Fruit fly (Drosophila melanogaster) whole organism, embryonic: ENCODE data around the gene SecCl.

Experiments
- Adf1 ChIP-seq: fragments of 200-800 bp; sonication (Bioruptor generic); IDR thresholded peaks from 2 replicates; pipeline ENCODE4 v1.3.6; 2022; ENCODE audit warnings: missing biosample characterization, missing genetic modification characterization
- CG10321 ChIP-seq: fragments of 200-800 bp; sonication (Bioruptor generic); IDR thresholded peaks from 2 replicates; pipeline ENCODE4 v1.3.6; 2022; ENCODE audit warnings: missing biosample characterization, missing genetic modification characterization
- CG10431 ChIP-seq: fragments of 200-800 bp; sonication (Bioruptor generic); optimal IDR thresholded peaks from 3 replicates; lab custom pipeline; 2018; ENCODE audit warnings: missing biosample characterization, mild to moderate bottlenecking, missing genetic modification characterization
- CG12219 ChIP-seq: fragments of 200-800 bp; sonication (Bioruptor generic); optimal IDR thresholded peaks from 3 replicates; lab custom pipeline; 2018; ENCODE audit warnings: missing biosample characterization, mild to moderate bottlenecking, missing genetic modification characterization
- CG12391 ChIP-seq: fragments of 200-800 bp; sonication (Bioruptor generic); optimal IDR thresholded peaks from 3 replicates; lab custom pipeline; 2018; ENCODE audit warnings: missing biosample characterization, mild to moderate bottlenecking, missing genetic modification characterization, moderate library complexity
- CG12769 ChIP-seq: fragments of 200-800 bp; sonication (Bioruptor generic); optimal IDR thresholded peaks from 2 replicates; lab custom pipeline; 2019; ENCODE audit warnings: missing biosample characterization, mild to moderate bottlenecking, missing genetic modification characterization, moderate library complexity
- CG12942 ChIP-seq: fragments of 200-800 bp; sonication (Bioruptor generic); optimal IDR thresholded peaks from 3 replicates; lab custom pipeline; 2016; ENCODE audit warnings: missing biosample characterization, missing genetic modification characterization
- CG1529 ChIP-seq: fragments of 200-800 bp; sonication (Bioruptor generic); optimal IDR thresholded peaks from 3 replicates; lab custom pipeline; 2018; ENCODE audit warnings: missing biosample characterization, missing genetic modification characterization
- CG15696 ChIP-seq: fragments of 200-800 bp; sonication (Bioruptor generic); optimal IDR thresholded peaks from 2 replicates; lab custom pipeline; 2019; ENCODE audit warnings: missing biosample characterization, mild to moderate bottlenecking, missing genetic modification characterization, moderate library complexity
- CG1602 ChIP-seq: fragments of 200-800 bp; sonication (Bioruptor generic); optimal IDR thresholded peaks from 3 replicates; lab custom pipeline; 2016; ENCODE audit warnings: missing biosample characterization, missing genetic modification characterization
- CG18476 ChIP-seq: fragments of 200-800 bp; sonication (Bioruptor generic); optimal IDR thresholded peaks from 2 replicates; lab custom pipeline; 2016; ENCODE audit warnings: missing biosample characterization, mild to moderate bottlenecking, missing genetic modification characterization
- CG2889 ChIP-seq: fragments of 200-800 bp; sonication (Bioruptor generic); IDR thresholded peaks from 3 replicates; pipeline ENCODE4 v1.3.6; 2022; ENCODE audit warnings: missing biosample characterization, missing genetic modification characterization
- CG30431 ChIP-seq: fragments of 200-800 bp; sonication (Bioruptor generic); optimal IDR thresholded peaks from 2 replicates; lab custom pipeline; 2017; ENCODE audit warnings: missing biosample characterization, missing genetic modification characterization
- CG31224 ChIP-seq: fragments of 200-800 bp; sonication (Bioruptor generic); IDR thresholded peaks from 2 replicates; pipeline ENCODE4 v1.3.6; 2022; ENCODE audit warnings: missing biosample characterization, missing genetic modification characterization
- CG32767 ChIP-seq: fragments of 200-800 bp; sonication (Bioruptor generic); IDR thresholded peaks from 2 replicates; pipeline ENCODE4 v1.3.6; 2022; ENCODE audit warnings: missing biosample characterization, missing genetic modification characterization
- CG32772 ChIP-seq: fragments of 200-800 bp; sonication (Bioruptor generic); IDR thresholded peaks from 2 replicates; pipeline ENCODE4 v1.3.6; 2022; ENCODE audit warnings: missing biosample characterization, missing genetic modification characterization
- CG34224 ChIP-seq: fragments of 200-800 bp; sonication (Bioruptor generic); IDR thresholded peaks from 3 replicates; pipeline ENCODE4 v1.3.6; 2022; ENCODE audit warnings: missing biosample characterization, missing genetic modification characterization; ENCODE audit not compliant: partially characterized antibody
- CG4404 ChIP-seq: fragments of 200-800 bp; sonication (Bioruptor generic); IDR thresholded peaks from 2 replicates; pipeline ENCODE4 v1.3.6; 2022; ENCODE audit warnings: missing biosample characterization, missing genetic modification characterization
- CG7372 ChIP-seq: fragments of 200-800 bp; sonication (Bioruptor generic); IDR thresholded peaks from 2 replicates; pipeline ENCODE4 v1.3.6; 2022; ENCODE audit warnings: missing biosample characterization, missing genetic modification characterization
- CG7963 ChIP-seq: fragments of 200-800 bp; sonication (Bioruptor generic); IDR thresholded peaks from 3 replicates; pipeline ENCODE4 v1.3.6; 2022; ENCODE audit warnings: missing biosample characterization, missing genetic modification characterization; ENCODE audit not compliant: partially characterized antibody
- CG7987 ChIP-seq: fragments of 200-800 bp; sonication (Bioruptor generic); optimal IDR thresholded peaks from 2 replicates; lab custom pipeline; 2018; ENCODE audit warnings: missing biosample characterization, mild to moderate bottlenecking, missing genetic modification characterization, moderate library complexity
- CG8281 ChIP-seq: fragments of 200-800 bp; sonication (Bioruptor generic); optimal IDR thresholded peaks from 2 replicates; lab custom pipeline; 2018; ENCODE audit warnings: missing biosample characterization, mild to moderate bottlenecking, missing genetic modification characterization, moderate library complexity
- CG9817 ChIP-seq: fragments of 200-800 bp; sonication (Bioruptor generic); optimal IDR thresholded peaks from 2 replicates; lab custom pipeline; 2018; ENCODE audit warnings: missing biosample characterization, mild to moderate bottlenecking, missing genetic modification characterization, moderate library complexity
- CG9876 ChIP-seq: fragments of 200-800 bp; sonication (Bioruptor generic); optimal IDR thresholded peaks from 2 replicates; lab custom pipeline; 2016; ENCODE audit warnings: missing biosample characterization, missing genetic modification characterization
- Dfd ChIP-seq, 2 experiments: fragments of >200 bp; optimal IDR thresholded peaks; 2 replicates each; lab custom pipeline; 2017; ENCODE audit warnings: missing biosample characterization in 2 of 2, missing genetic modification characterization in 2 of 2
- Dll ChIP-seq: fragments of 200-800 bp; sonication (Bioruptor generic); IDR thresholded peaks from 4 replicates; pipeline ENCODE4 v1.3.6; 2022; ENCODE audit warnings: missing biosample characterization, missing genetic modification characterization; ENCODE audit not compliant: partially characterized antibody
- Hr3 ChIP-seq: fragments of 200-800 bp; sonication (Bioruptor generic); optimal IDR thresholded peaks from 3 replicates; lab custom pipeline; 2016; ENCODE audit warnings: missing biosample characterization, missing genetic modification characterization
- Jarid2 ChIP-seq: fragments of 200-800 bp; sonication (Bioruptor generic); optimal IDR thresholded peaks from 3 replicates; lab custom pipeline; 2017; ENCODE audit warnings: mild to moderate bottlenecking, missing biosample characterization, missing genetic modification reagents, missing genetic modification characterization
- NC2β ChIP-seq: fragments of 200-800 bp; sonication (Bioruptor generic); optimal IDR thresholded peaks from 2 replicates; lab custom pipeline; 2016; ENCODE audit warnings: missing biosample characterization, missing genetic modification characterization
- PHDP ChIP-seq: fragments of 200-800 bp; sonication (Bioruptor generic); optimal IDR thresholded peaks from 3 replicates; lab custom pipeline; 2018; ENCODE audit warnings: missing biosample characterization, mild to moderate bottlenecking, missing genetic modification characterization, moderate library complexity
- Poxn ChIP-seq: fragments of 200-800 bp; sonication (Bioruptor generic); IDR thresholded peaks from 2 replicates; pipeline ENCODE4 v1.3.6; 2022; ENCODE audit warnings: missing biosample characterization, missing genetic modification characterization
- Ptx1 ChIP-seq: fragments of 200-800 bp; sonication (Bioruptor generic); IDR thresholded peaks from 2 replicates; pipeline ENCODE4 v1.3.6; 2022; ENCODE audit warnings: missing biosample characterization, missing genetic modification characterization
- ac ChIP-seq: fragments of 200-800 bp; sonication (Bioruptor generic); optimal IDR thresholded peaks from 3 replicates; lab custom pipeline; 2017; ENCODE audit warnings: missing biosample characterization, mild to moderate bottlenecking, missing genetic modification characterization
- bcd ChIP-seq: fragments of 200-800 bp; sonication (Bioruptor generic); optimal IDR thresholded peaks from 2 replicates; lab custom pipeline; 2017; ENCODE audit warnings: missing biosample characterization, mild to moderate bottlenecking, missing genetic modification characterization
- bigmax ChIP-seq: fragments of 200-800 bp; sonication (Bioruptor generic); optimal IDR thresholded peaks from 2 replicates; lab custom pipeline; 2018; ENCODE audit warnings: missing biosample characterization, mild to moderate bottlenecking, missing genetic modification characterization
- bowl ChIP-seq: fragments of 200-800 bp; sonication (Bioruptor generic); IDR thresholded peaks from 2 replicates; pipeline ENCODE4 v1.3.6; 2022; ENCODE audit warnings: missing biosample characterization, missing genetic modification characterization
- cad ChIP-seq: fragments of >200 bp; optimal IDR thresholded peaks from 2 replicates; lab custom pipeline; 2017; ENCODE audit warnings: missing biosample characterization, missing genetic modification characterization
- caup ChIP-seq: fragments of 200-800 bp; sonication (Bioruptor generic); optimal IDR thresholded peaks from 3 replicates; lab custom pipeline; 2017; ENCODE audit warnings: missing biosample characterization, mild to moderate bottlenecking, missing genetic modification characterization, moderate library complexity; ENCODE audit not compliant: severe bottlenecking
- cg ChIP-seq: fragments of 200-800 bp; sonication (Bioruptor generic); optimal IDR thresholded peaks from 3 replicates; lab custom pipeline; 2019; ENCODE audit warnings: missing biosample characterization, mild to moderate bottlenecking, missing genetic modification characterization, moderate library complexity
- chif ChIP-seq, 2 experiments: fragments of 200-800 bp; sonication (Bioruptor generic); optimal IDR thresholded peaks; 3 replicates each; lab custom pipeline; 2016; ENCODE audit warnings: missing biosample characterization in 2 of 2, missing genetic modification characterization in 2 of 2
- jigr1 ChIP-seq: fragments of 200-800 bp; sonication (Bioruptor generic); IDR thresholded peaks from 3 replicates; pipeline ENCODE4 v1.3.6; 2022; ENCODE audit warnings: missing biosample characterization, missing genetic modification characterization
- kay ChIP-seq: fragments of 200-800 bp; sonication (Bioruptor generic); optimal IDR thresholded peaks from 2 replicates; lab custom pipeline; 2016; ENCODE audit warnings: missing biosample characterization, missing genetic modification characterization
- odd ChIP-seq: fragments of 200-800 bp; sonication (Bioruptor generic); optimal IDR thresholded peaks from 2 replicates; lab custom pipeline; 2017; ENCODE audit warnings: missing biosample characterization, mild to moderate bottlenecking, missing genetic modification characterization
- prd ChIP-seq, 3 experiments: fragments of >200 bp in 2 of 3; fragments of 200-800 bp in 1 of 3; sonication (Bioruptor generic) in 1 of 3; optimal IDR thresholded peaks in 2 of 3; IDR thresholded peaks in 1 of 3; 2 replicates in 2 of 3; 3 replicates in 1 of 3; pipeline versions ENCODE4 v1.3.6 to Lab custom; 2017 to 2022; ENCODE audit warnings: missing biosample characterization in 1 of 3, missing genetic modification characterization in 1 of 3
- repo ChIP-seq: fragments of 200-800 bp; sonication (Bioruptor generic); optimal IDR thresholded peaks from 2 replicates; lab custom pipeline; 2016; ENCODE audit warnings: missing biosample characterization, missing genetic modification characterization
- sens ChIP-seq: fragments of 200-800 bp; sonication (Bioruptor generic); peaks from one replicate; lab custom pipeline; 2016; ENCODE audit warnings: missing biosample characterization, missing genetic modification characterization
- slp2 ChIP-seq: fragments of 200-800 bp; sonication (Bioruptor generic); optimal IDR thresholded peaks from 2 replicates; lab custom pipeline; 2016; ENCODE audit warnings: missing biosample characterization, missing genetic modification characterization
- tap ChIP-seq: fragments of 200-800 bp; optimal IDR thresholded peaks from 3 replicates; lab custom pipeline; 2019; ENCODE audit warnings: missing biosample characterization, mild to moderate bottlenecking, missing genetic modification characterization, moderate library complexity
- tup ChIP-seq: fragments of 200-800 bp; sonication (Bioruptor generic); optimal IDR thresholded peaks from 2 replicates; lab custom pipeline; 2016; ENCODE audit warnings: missing biosample characterization, mild to moderate bottlenecking, missing genetic modification characterization, moderate library complexity
- yki ChIP-seq: fragments of >200 bp; optimal IDR thresholded peaks from 3 replicates; lab custom pipeline; 2018

The SecCl gene

dm6 chr3L:17495266-17495961 is 25.5 kb downstream of the SecCl start (continued):
- TF ChIP-seq NC2β (GFP tag; lab: Kevin White, UChicago) (no peak), CG1529 (peak; percentile 10), CG32767 (GFP tag; lab: Robert Waterston, UW) (no peak), cad (no peak), cg (GFP tag; lab: Kevin White, UChicago) (peak; percentile 71), tap (no peak), chif (GFP tag; optimal IDR thresholded peaks at IDR 0.05; lab: Kevin White, UChicago) (peak; percentile 0 to 36), CG12942 (GFP tag; lab: Kevin White, UChicago) (no peak), Dfd (GFP tag; optimal IDR thresholded peaks at IDR 0.05; lab: Kevin White, UChicago) (no peak), CG7987 (GFP tag; lab: Kevin White, UChicago) (no peak), PHDP (tag; lab: Kevin White, UChicago) (peak; percentile 37), CG30431 (GFP tag; lab: Kevin White, UChicago) (peak; percentile 20), Adf1 (no peak), sens (GFP tag; lab: Kevin White, UChicago) (peak; percentile 89), CG10321 (GFP tag; lab: Robert Waterston, UW) (no peak), ac (GFP tag; lab: Kevin White, UChicago) (no peak), prd (optimal IDR thresholded peaks at IDR 0.05; lab: Kevin White, UChicago) (no peak), prd (GFP tag; IDR thresholded peaks at IDR 0.05; lab: Robert Waterston, UW) (0 out of 3 replicates have a peak, but pooled peaks have one; percentile 28), Dll (GFP tag; lab: Robert Waterston, UW) (no peak), odd (no peak), CG31224 (GFP tag; lab: Robert Waterston, UW) (no peak), bowl (GFP tag; lab: Robert Waterston, UW) (no peak), jigr1 (GFP tag; lab: Robert Waterston, UW) (no peak), CG2889 (GFP tag; lab: Robert Waterston, UW) (no peak), CG34224 (GFP tag; lab: Robert Waterston, UW) (no peak), CG18476 (GFP tag; lab: Kevin White, UChicago) (no peak), bigmax (GFP tag; lab: Kevin White, UChicago) (no peak), CG9876 (GFP tag; lab: Kevin White, UChicago) (no peak), Ptx1 (GFP tag; lab: Robert Waterston, UW) (peak; percentile 29; the same call in 1 of the 2 replicates), CG12391 (tag; lab: Kevin White, UChicago) (peak; percentile 52), CG7372 (GFP tag; lab: Robert Waterston, UW) (no peak), Poxn (GFP tag; lab: Robert Waterston, UW) (no peak), CG9817 (no peak), tup (GFP tag; lab: Kevin White, UChicago) (no peak), CG8281 (tag; lab: Kevin White, UChicago) (no peak), CG4404 (GFP tag; lab: Robert Waterston, UW) (no peak), CG1602 (GFP tag; lab: Kevin White, UChicago) (no peak), Jarid2 (GFP tag; lab: Kevin White, UChicago) (no peak), CG10431 (no peak), CG7963 (no peak), bcd (no peak), CG32772 (GFP tag; lab: Robert Waterston, UW) (peak; percentile 29; the same call in 1 of the 2 replicates), repo (no peak), CG12219 (peak; percentile 9), CG12769 (tag; lab: Kevin White, UChicago) (no peak), yki (lab: Kevin White, UChicago) (no peak), CG15696 (tag; lab: Kevin White, UChicago) (peak; percentile 24), Hr3 (GFP tag; lab: Kevin White, UChicago) (peak; percentile 18), kay (GFP tag; lab: Kevin White, UChicago) (no peak), slp2 (GFP tag; lab: Kevin White, UChicago) (peak; percentile 23), caup (no peak)
